Fruit fly (Drosophila melanogaster): ENCODE measurements around the gene S6kII.
A peak's percentile ranks its signal among the peaks of the same experiment; 100 is the strongest.

S6kII gene

DNA sequence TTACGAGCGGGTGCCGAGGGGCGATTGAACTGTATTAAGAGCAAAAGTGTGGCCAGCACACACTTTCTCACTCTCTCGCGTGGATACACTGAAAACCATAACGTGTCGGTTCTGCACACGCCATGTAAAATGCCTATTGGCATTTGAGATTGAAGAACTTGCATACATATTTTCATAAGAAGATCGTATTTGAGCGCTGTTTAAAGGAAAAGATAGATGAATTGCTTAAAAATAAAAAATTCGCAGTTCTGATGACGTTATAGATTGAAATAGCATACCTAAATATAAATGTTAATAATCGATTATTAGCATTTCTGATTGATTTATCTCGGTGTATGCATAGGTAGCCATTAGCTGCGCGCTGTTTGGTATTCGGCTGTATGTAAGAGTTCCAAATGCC, 20.7 kb upstream of the S6kII start (continued):
- TF ChIP-seq chif (GFP tag; optimal IDR thresholded peaks at IDR 0.05) (peak in 1 of 2 experiments; percentile 25), Atf6 (GFP tag; IDR thresholded peaks at IDR 0.05) (no peak), CG7372 (GFP tag; IDR thresholded peaks at IDR 0.05) (no peak), Sox100B (GFP tag; optimal IDR thresholded peaks at IDR 0.05) (peak; percentile 26), CG12744 (GFP tag; optimal IDR thresholded peaks at IDR 0.05) (no peak), ase (GFP tag; IDR thresholded peaks at IDR 0.05) (no peak), E2f2 (GFP tag; IDR thresholded peaks at IDR 0.05) (no peak; the same call in 1 of the 2 replicates), pfk (GFP tag; optimal IDR thresholded peaks at IDR 0.05) (no peak), CG10462 (GFP tag; optimal IDR thresholded peaks at IDR 0.05) (no peak), gfzf (GFP tag; optimal IDR thresholded peaks at IDR 0.05) (no peak), ken (GFP tag; IDR thresholded peaks at IDR 0.05) (no peak), Dfd (GFP tag; optimal IDR thresholded peaks at IDR 0.05) (no peak), CG10209 (GFP tag; optimal IDR thresholded peaks at IDR 0.05) (no peak), YL-1 (GFP tag; optimal IDR thresholded peaks at IDR 0.05) (no peak), CG12071 (GFP tag; optimal IDR thresholded peaks at IDR 0.05) (no peak), CG7987 (GFP tag; optimal IDR thresholded peaks at IDR 0.05) (no peak), lbe (GFP tag; optimal IDR thresholded peaks at IDR 0.05) (no peak), NFAT (GFP tag; IDR thresholded peaks at IDR 0.05) (no peak), Spps (tag; optimal IDR thresholded peaks at IDR 0.05) (no peak), CG1647 (GFP tag; optimal IDR thresholded peaks at IDR 0.05) (no peak), Bgb (GFP tag; IDR thresholded peaks at IDR 0.05; ENCODE audit: partially characterized antibody) (no peak), CG8765 (GFP tag; IDR thresholded peaks at IDR 0.05) (no peak), CG13775 (GFP tag; optimal IDR thresholded peaks at IDR 0.05) (no peak), gsb (GFP tag; IDR thresholded peaks at IDR 0.05) (no peak), CG18262 (tag; optimal IDR thresholded peaks at IDR 0.05) (peak; percentile 48), CG10274 (GFP tag; optimal IDR thresholded peaks at IDR 0.05) (no peak), crc (GFP tag; optimal IDR thresholded peaks at IDR 0.05) (no peak), br (optimal IDR thresholded peaks at IDR 0.05) (no peak), CG11247 (GFP tag; IDR thresholded peaks at IDR 0.05) (no peak), gro (GFP tag; optimal IDR thresholded peaks at IDR 0.05) (no peak), CG18599 (GFP tag; optimal IDR thresholded peaks at IDR 0.05) (no peak), CG7839 (tag; optimal IDR thresholded peaks at IDR 0.05) (peak; percentile 50), CG12769 (tag; optimal IDR thresholded peaks at IDR 0.05) (peak; percentile 10), CG18011 (GFP tag; optimal IDR thresholded peaks at IDR 0.05) (no peak), Fer2 (tag; optimal IDR thresholded peaks at IDR 0.05) (no peak), stc (GFP tag; IDR thresholded peaks at IDR 0.05) (no peak), twi (tag; optimal IDR thresholded peaks at IDR 0.05) (no peak), eve (GFP tag; optimal IDR thresholded peaks at IDR 0.05) (peak in 1 of 2 experiments; percentile 40), CG12155 (GFP tag; optimal IDR thresholded peaks at IDR 0.05) (no peak), emc (GFP tag; optimal IDR thresholded peaks at IDR 0.05) (no peak), prd (optimal IDR thresholded peaks at IDR 0.05) (no peak), prd (GFP tag; IDR thresholded peaks at IDR 0.05) (no peak; the same call in 2 of the 3 replicates), Ravus (GFP tag; IDR thresholded peaks at IDR 0.05) (no peak), cwo (GFP tag; optimal IDR thresholded peaks at IDR 0.05) (no peak), TFAM (GFP tag; optimal IDR thresholded peaks at IDR 0.05) (no peak), CG6813 (GFP tag; optimal IDR thresholded peaks at IDR 0.05) (no peak), ato (GFP tag; IDR thresholded peaks at IDR 0.05; ENCODE audit: partially characterized antibody) (no peak), CG17802 (tag; optimal IDR thresholded peaks at IDR 0.05) (no peak), Asciz (GFP tag; optimal IDR thresholded peaks at IDR 0.05) (no peak), Deaf1 (tag; optimal IDR thresholded peaks at IDR 0.05) (no peak), nom (GFP tag; optimal IDR thresholded peaks at IDR 0.05) (no peak), MTF-1 (GFP tag; optimal IDR thresholded peaks at IDR 0.05; ENCODE audit: borderline replicate concordance) (no peak)
